Worm (Caenorhabditis elegans) whole organism, L1 larva: ENCODE measurements around the gene rab-28.
"Not testable (repeated sequence)": the region's sequence is repeated elsewhere in the genome, so short reads cannot be mapped to it uniquely, and the experiment has no call there.

Source experiments
- aha-1 ChIP-seq: fragments of 150-350 bp; optimal IDR thresholded peaks from 2 replicates; lab custom pipeline; 2014; ENCODE audit warnings: missing biosample characterization, missing genetic modification characterization
- aly-2 ChIP-seq: fragments of 150-350 bp; optimal IDR thresholded peaks from 2 replicates; lab custom pipeline; 2014; ENCODE audit warnings: missing biosample characterization, missing genetic modification characterization
- ama-1 ChIP-seq: fragments of 150-350 bp; optimal IDR thresholded peaks from 2 replicates; lab custom pipeline; 2014
- blmp-1 ChIP-seq: fragments of 150-350 bp; optimal IDR thresholded peaks from 2 replicates; lab custom pipeline; 2014; ENCODE audit warnings: missing biosample characterization, missing genetic modification characterization
- ceh-8 ChIP-seq: fragments of 200-800 bp; sonication (Bioruptor generic); optimal IDR thresholded peaks from 2 replicates; lab custom pipeline; 2018; ENCODE audit warnings: mild to moderate bottlenecking, missing genetic modification characterization, moderate library complexity, missing compliant biosample characterization
- ceh-88 ChIP-seq: fragments of 200-800 bp; sonication (Bioruptor generic); IDR thresholded peaks from 2 replicates; pipeline ENCODE4 v1.3.6; 2022; ENCODE audit warnings: missing genetic modification characterization, missing compliant biosample characterization
- dpl-1 ChIP-seq, 3 experiments: fragments of 150-350 bp in 2 of 3; sonication (generic microtip) in 1 of 3; optimal IDR thresholded peaks; 2 replicates each; lab custom pipeline; 2014 to 2017; ENCODE audit warnings: missing biosample characterization in 3 of 3, missing genetic modification characterization in 3 of 3, missing genetic modification reagents in 3 of 3
- efl-1 ChIP-seq, 4 experiments: fragments of 150-350 bp; optimal IDR thresholded peaks in 3 of 4; peaks in 1 of 4; 1 replicate in 1 of 4; 2 replicates in 3 of 4; lab custom pipeline; 2014; ENCODE audit warnings: missing biosample characterization in 2 of 4, missing genetic modification characterization in 2 of 4, missing genetic modification reagents in 2 of 4
- egl-13 ChIP-seq: sonication (generic microtip); optimal IDR thresholded peaks from 2 replicates; lab custom pipeline; 2016; ENCODE audit warnings: missing genotype, missing genetic modification reagents, missing genetic modification characterization, missing compliant biosample characterization
- fkh-8 ChIP-seq: sonication (generic microtip); optimal IDR thresholded peaks from 2 replicates; lab custom pipeline; 2016; ENCODE audit warnings: mild to moderate bottlenecking, missing genetic modification characterization, missing compliant biosample characterization
- hlh-17 ChIP-seq: fragments of 200-800 bp; sonication (Bioruptor generic); optimal IDR thresholded peaks from 2 replicates; lab custom pipeline; 2018; ENCODE audit warnings: missing genetic modification characterization, mild to moderate bottlenecking, missing compliant biosample characterization, moderate library complexity, borderline replicate concordance
- isw-1 ChIP-seq: fragments of 200-800 bp; sonication (Bioruptor generic); IDR thresholded peaks from 2 replicates; pipeline ENCODE4 v1.3.6; 2022; ENCODE audit warnings: missing genetic modification characterization, missing compliant biosample characterization
- jun-1 ChIP-seq: fragments of 150-350 bp; optimal IDR thresholded peaks from 2 replicates; lab custom pipeline; 2014; ENCODE audit warnings: missing biosample characterization, missing genetic modification reagents, missing genetic modification characterization
- lin-15B ChIP-seq: fragments of 150-350 bp; sonication (generic microtip); optimal IDR thresholded peaks from 3 replicates; lab custom pipeline; 2014; ENCODE audit warnings: missing biosample characterization, missing genetic modification characterization
- lin-35 ChIP-seq, 2 experiments: fragments of 150-350 bp; optimal IDR thresholded peaks; 2 replicates each; lab custom pipeline; 2014; ENCODE audit warnings: missing biosample characterization in 2 of 2, missing genetic modification characterization in 2 of 2, missing genetic modification reagents in 2 of 2
- lin-39 ChIP-seq: fragments of 150-350 bp; optimal IDR thresholded peaks from 2 replicates; lab custom pipeline; 2014; ENCODE audit warnings: missing biosample characterization, missing genetic modification reagents, missing genetic modification characterization
- lsy-2 ChIP-seq, 2 experiments: fragments of 150-350 bp; optimal IDR thresholded peaks; 2 replicates each; lab custom pipeline; 2014; ENCODE audit warnings: missing biosample characterization in 2 of 2, missing genetic modification characterization in 2 of 2
- mep-1 ChIP-seq: fragments of 150-350 bp; optimal IDR thresholded peaks from 2 replicates; lab custom pipeline; 2014; ENCODE audit warnings: missing biosample characterization, missing genetic modification characterization
- nhr-90 ChIP-seq: sonication (generic microtip); optimal IDR thresholded peaks from 2 replicates; lab custom pipeline; 2016; ENCODE audit warnings: mild to moderate bottlenecking, missing genetic modification characterization, missing compliant biosample characterization; ENCODE audit not compliant: poor library complexity
- rnt-1 ChIP-seq: sonication (generic microtip); optimal IDR thresholded peaks from 2 replicates; lab custom pipeline; 2016; ENCODE audit warnings: mild to moderate bottlenecking, missing genetic modification characterization, moderate library complexity, missing compliant biosample characterization
- skn-1 ChIP-seq: fragments of 150-350 bp; optimal IDR thresholded peaks from 2 replicates; lab custom pipeline; 2014; ENCODE audit warnings: missing biosample characterization, missing genetic modification characterization
- sox-4 ChIP-seq: sonication (generic microtip); optimal IDR thresholded peaks from 2 replicates; lab custom pipeline; 2016; ENCODE audit warnings: missing genetic modification characterization, missing compliant biosample characterization
- sptf-1 ChIP-seq: fragments of 150-350 bp; optimal IDR thresholded peaks from 2 replicates; lab custom pipeline; 2014; ENCODE audit warnings: missing biosample characterization, missing genetic modification characterization
- swsn-7 ChIP-seq: sonication (generic microtip); optimal IDR thresholded peaks from 2 replicates; lab custom pipeline; 2016; ENCODE audit warnings: missing genetic modification characterization, missing compliant biosample characterization
- tlp-1 ChIP-seq: fragments of 150-350 bp; optimal IDR thresholded peaks from 2 replicates; lab custom pipeline; 2014; ENCODE audit warnings: missing biosample characterization, missing genetic modification characterization
- vab-15 ChIP-seq: sonication (generic microtip); optimal IDR thresholded peaks from 2 replicates; lab custom pipeline; 2017; ENCODE audit warnings: missing genotype, mild to moderate bottlenecking, missing genetic modification characterization, missing compliant biosample characterization
- zip-4 ChIP-seq: fragments of 200-800 bp; sonication (Bioruptor generic); optimal IDR thresholded peaks from 2 replicates; lab custom pipeline; 2018; ENCODE audit warnings: mild to moderate bottlenecking, missing genetic modification characterization, moderate library complexity, missing compliant biosample characterization
- ztf-11 ChIP-seq, 2 experiments: sonication (generic microtip); optimal IDR thresholded peaks; 2 replicates each; lab custom pipeline; 2016 to 2017; ENCODE audit warnings: missing genetic modification characterization in 2 of 2, missing biosample characterization in 1 of 2, missing compliant biosample characterization in 1 of 2

The rab-28 gene

DNA sequence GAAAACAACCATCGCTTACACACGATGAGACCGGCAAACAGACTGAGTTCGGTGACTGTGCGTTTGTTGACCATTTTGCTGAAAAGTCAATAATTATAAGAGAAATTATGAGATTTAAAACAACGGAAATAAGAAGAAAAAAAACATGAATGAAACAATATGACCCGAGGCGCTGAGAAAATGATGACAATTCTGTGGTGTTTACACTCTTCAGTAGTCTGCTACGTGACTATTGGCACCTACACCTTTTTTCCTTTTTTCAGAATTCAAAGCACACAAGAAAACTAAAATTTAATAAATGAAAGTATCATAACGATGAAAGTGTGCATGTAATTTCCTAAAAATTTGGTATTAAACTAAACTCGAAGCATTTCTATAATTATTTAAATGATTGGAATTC lies 15.9 kb upstream of the rab-28 start, which contains the start of gene Y11D7A.10:
Gene Y11D7A.10, minus strand, starts transcription at position 82 of the 400 bp plus-strand sequence.
- TF ChIP-seq sptf-1 (no peak), skn-1 (tag; lab: Kevin White, UChicago) (peak; percentile 60), lin-35 (GFP tag; optimal IDR thresholded peaks at IDR 0.05; lab: Kevin White, UChicago) (peak in 1 of 2 experiments; percentile 2)
- TF ChIP-seq, all 84 proteins: peak for 2

DNA sequence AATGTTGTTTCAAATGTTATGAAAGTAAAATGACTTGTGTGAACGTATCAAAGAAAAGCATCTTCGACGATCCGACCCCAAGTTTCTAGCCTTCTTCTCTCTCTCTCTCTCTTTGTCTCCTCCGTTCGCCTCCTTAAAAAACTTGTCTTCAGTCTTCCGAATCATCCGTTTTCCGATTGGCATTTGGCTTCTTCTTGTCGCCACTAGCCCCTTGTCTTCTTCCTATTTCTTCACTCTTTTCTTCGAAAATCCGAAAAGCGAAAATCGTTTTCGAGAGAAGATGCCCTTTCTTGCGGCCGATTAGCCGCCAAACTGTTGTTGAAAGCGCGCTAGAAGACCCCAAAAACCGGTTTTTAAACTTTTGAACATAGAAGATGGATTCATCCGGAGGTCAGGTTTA lies 14.7 kb upstream of the rab-28 start:
- TF ChIP-seq ama-1 (lab: Kevin White, UChicago) (peak; percentile 11), ceh-88 (GFP tag; lab: Robert Waterston, UW) (no peak), blmp-1 (tag; lab: Kevin White, UChicago) (peak; percentile 93)

DNA sequence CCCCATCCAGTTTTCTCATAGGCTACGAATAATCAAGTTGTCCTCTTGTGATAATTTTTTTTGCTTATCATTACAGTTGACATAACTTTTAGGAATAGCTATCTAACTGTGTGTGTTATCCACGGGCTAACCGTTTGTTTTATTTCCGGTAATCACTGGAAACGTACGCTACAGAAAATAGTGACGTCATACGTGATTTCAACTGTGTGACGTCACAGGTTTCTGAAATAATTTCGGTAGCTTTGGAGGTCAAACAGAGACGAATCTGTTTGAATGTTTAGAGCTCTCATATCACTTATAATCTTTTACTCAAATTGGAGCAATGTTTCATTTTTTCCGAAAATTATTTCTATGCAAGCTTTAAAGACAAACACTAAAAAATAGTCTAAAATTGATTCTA lies 13.1 kb upstream of the rab-28 start:
- no peak for TF ChIP-seq jun-1 (tag; lab: Kevin White, UChicago)
- TF ChIP-seq vab-15 (tag; lab: Kevin White, UChicago) = no peak
- no peak for TF ChIP-seq rnt-1 (tag; lab: Kevin White, UChicago)
- TF ChIP-seq ztf-11 (tag; optimal IDR thresholded peaks at IDR 0.05; lab: Kevin White, UChicago) = no peak
- TF ChIP-seq, all 84 proteins: peak for 0

DNA sequence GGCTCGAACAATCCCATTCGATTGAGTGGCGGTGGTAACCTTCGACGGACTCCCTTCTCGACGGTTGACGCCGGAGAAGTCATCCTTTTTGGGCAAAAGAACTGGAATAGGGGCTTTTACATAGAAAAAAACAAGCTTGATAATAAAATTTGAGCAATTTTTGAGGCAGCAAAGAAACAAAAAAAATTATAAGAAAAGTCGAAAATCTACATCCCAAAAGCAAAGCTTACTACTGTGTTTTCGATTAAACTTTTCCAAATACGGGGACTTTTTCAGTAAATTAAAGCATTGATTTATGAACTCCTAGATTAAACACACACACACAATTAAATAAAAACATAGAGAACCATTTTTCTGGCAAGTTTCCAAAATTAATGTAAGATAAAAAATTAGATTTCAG lies 12.2 kb upstream of the rab-28 start, which contains the start of gene Y11D7A.9:
Gene Y11D7A.9, minus strand, starts transcription at position 101 of the 400 bp plus-strand sequence.
- TF ChIP-seq fkh-8 (tag; lab: Kevin White, UChicago) (no peak), lin-15B (tag; lab: Kevin White, UChicago) (no peak), lin-39 (tag; lab: Kevin White, UChicago) (no peak), aly-2 (no peak), ceh-8 (GFP tag; lab: Kevin White, UChicago) (no peak), swsn-7 (tag; lab: Kevin White, UChicago) (no peak), egl-13 (no peak), isw-1 (GFP tag; lab: Robert Waterston, UW) (no peak), sox-4 (tag; lab: Kevin White, UChicago) (no peak), zip-4 (no peak), mep-1 (tag; lab: Kevin White, UChicago) (no peak), dpl-1 (GFP tag; optimal IDR thresholded peaks at IDR 0.05; lab: Kevin White, UChicago) (no peak)

- no peak for TF ChIP-seq tlp-1
- no peak for TF ChIP-seq efl-1 (optimal IDR thresholded peaks at IDR 0.05; lab: Kevin White, UChicago)
- TF ChIP-seq efl-1 (GFP tag; optimal IDR thresholded peaks at IDR 0.05 in 1 of 2; lab: Kevin White, UChicago) = peak in 1 of 2 experiments; percentile 83
Observed at ce11 chrIV:9251079-9251478, 7.3 kb upstream of the rab-28 start, which contains the start of gene Y11D7A.8. TSS of gene Y11D7A.8 (plus strand) at chrIV:9251379.

- TF ChIP-seq lsy-2 (tag; optimal IDR thresholded peaks at IDR 0.05; lab: Kevin White, UChicago); jun-1 (tag; lab: Kevin White, UChicago); aha-1 (tag; lab: Kevin White, UChicago): not testable (repeated sequence)
- TF ChIP-seq, all 84 proteins: peak for 0; not testable (repeated sequence) for 84
Observed at ce11 chrIV:9249219-9249618, 5.4 kb upstream of the rab-28 start, which contains the start of gene Y11D7A.7. TSS of gene Y11D7A.7 (plus strand) at chrIV:9249519.

DNA sequence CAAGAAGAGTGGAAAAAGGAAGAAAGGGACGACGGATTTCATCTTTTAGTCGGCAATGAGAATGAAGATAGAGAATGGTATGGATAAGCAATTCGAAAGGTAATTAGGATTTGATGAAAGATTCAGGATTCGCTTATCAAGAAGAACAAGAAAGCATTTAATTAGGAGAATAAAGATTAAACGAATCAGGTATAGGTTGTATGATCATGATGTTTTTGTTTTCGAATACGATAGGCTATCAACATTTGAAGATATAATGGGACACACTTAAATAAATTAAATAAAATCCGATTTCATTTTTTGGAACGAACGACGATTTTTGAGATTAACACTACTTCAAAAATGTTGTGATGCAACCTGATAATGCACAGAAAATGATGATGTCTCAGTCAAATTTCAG lies 1.6 kb upstream of the rab-28 start, which contains the start of gene Y11D7A.5:
Gene Y11D7A.5, minus strand, starts transcription at position 101 of the 400 bp plus-strand sequence.
- no peak for TF ChIP-seq hlh-17
- TF ChIP-seq nhr-90 = no peak
- peak; percentile 20 for TF ChIP-seq blmp-1 (tag; lab: Kevin White, UChicago)
- TF ChIP-seq, all 84 proteins: peak for 1
